Fruit fly (Drosophila melanogaster): Measurements from ENCODE around the gene Nha2.

Gene Nha2

DNA sequence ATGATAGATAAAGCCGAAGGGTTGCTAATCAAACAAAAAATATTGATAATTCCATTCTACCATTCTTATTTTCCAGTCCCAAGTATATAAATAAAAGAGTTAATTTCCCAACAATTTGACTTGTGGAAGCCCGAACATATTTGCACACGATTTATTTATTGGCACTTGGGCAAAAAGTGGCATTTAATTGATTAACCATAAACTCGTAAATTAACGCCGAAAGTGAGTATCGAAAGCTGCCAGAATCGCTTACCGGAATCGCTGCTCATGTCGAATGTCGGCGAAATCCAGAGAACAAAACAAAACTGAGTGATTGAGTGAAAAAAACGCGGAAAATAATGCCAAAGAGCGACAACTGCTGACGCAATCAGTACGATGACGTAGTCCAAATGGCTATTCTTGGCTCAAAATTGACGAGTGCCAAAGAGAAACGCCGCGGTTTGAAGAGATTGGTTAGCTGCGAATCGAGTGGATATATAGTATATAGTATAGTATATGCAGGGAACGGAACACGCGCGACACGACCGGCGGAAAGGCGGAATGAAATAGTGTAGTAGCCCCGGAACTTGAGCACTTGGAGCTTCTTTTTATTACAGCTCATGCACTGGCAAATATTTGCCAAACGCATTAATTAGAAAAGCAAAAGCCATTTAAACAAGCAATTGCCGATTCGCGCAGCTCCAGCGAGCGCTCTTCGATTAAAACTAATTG, at the start of gene Nha2 (continued):
- no peak for TF ChIP-seq tap (tag; optimal IDR thresholded peaks at IDR 0.05)

dm6 chr3R:23046529-23046943, 48.2 kb upstream of the Nha2 start:
- TF ChIP-seq exex (tag; optimal IDR thresholded peaks at IDR 0.05) (no peak), Nf-YB (GFP tag; optimal IDR thresholded peaks at IDR 0.05) (no peak), tio (GFP tag; optimal IDR thresholded peaks at IDR 0.05) (no peak), CG4820 (GFP tag; optimal IDR thresholded peaks at IDR 0.05) (no peak), Dad (GFP tag; optimal IDR thresholded peaks at IDR 0.05) (no peak), CG9609 (GFP tag; optimal IDR thresholded peaks at IDR 0.05) (peak; percentile 42), Camta (GFP tag; optimal IDR thresholded peaks at IDR 0.05) (no peak), mirr (GFP tag; optimal IDR thresholded peaks at IDR 0.05) (no peak), CG13424 (tag; optimal IDR thresholded peaks at IDR 0.05) (peak; percentile 27), ap (GFP tag; IDR thresholded peaks at IDR 0.05) (peak; percentile 48; the same call in 1 of the 2 replicates), Rx (GFP tag; IDR thresholded peaks at IDR 0.05) (0 out of 2 replicates have a peak, but pooled peaks have one; percentile 24), CG6689 (GFP tag; IDR thresholded peaks at IDR 0.05) (0 out of 2 replicates have a peak, but pooled peaks have one; percentile 30), unc-4 (GFP tag; IDR thresholded peaks at IDR 0.05; ENCODE audit: partially characterized antibody) (no peak), en (GFP tag; optimal IDR thresholded peaks at IDR 0.05) (no peak), gem (tag; optimal IDR thresholded peaks at IDR 0.05) (peak; percentile 67), CG31224 (GFP tag; IDR thresholded peaks at IDR 0.05) (peak; percentile 42; the same call in 1 of the 2 replicates), HmgZ (tag; optimal IDR thresholded peaks at IDR 0.05) (no peak), gcm (GFP tag; optimal IDR thresholded peaks at IDR 0.05) (no peak), bab2 (GFP tag; optimal IDR thresholded peaks at IDR 0.05) (peak; percentile 23), CG14860 (GFP tag; IDR thresholded peaks at IDR 0.05; ENCODE audit: partially characterized antibody) (no peak), Sox100B (GFP tag; optimal IDR thresholded peaks at IDR 0.05) (no peak), CG15269 (tag; optimal IDR thresholded peaks at IDR 0.05) (peak; percentile 57), mam (GFP tag; optimal IDR thresholded peaks at IDR 0.05) (peak; percentile 55), Lpt (GFP tag; optimal IDR thresholded peaks at IDR 0.05) (no peak), CG32767 (GFP tag; IDR thresholded peaks at IDR 0.05) (peak; percentile 52; the same call in 1 of the 2 replicates), row (GFP tag; IDR thresholded peaks at IDR 0.05) (peak; percentile 65), CG7839 (tag; optimal IDR thresholded peaks at IDR 0.05) (peak; percentile 45), Hsf (GFP tag; optimal IDR thresholded peaks at IDR 0.05) (peak; percentile 47), grau (tag; optimal IDR thresholded peaks at IDR 0.05) (peak; percentile 54), CG17829 (tag; optimal IDR thresholded peaks at IDR 0.05) (no peak), Oli (tag; optimal IDR thresholded peaks at IDR 0.05) (peak; percentile 51), inv (GFP tag; IDR thresholded peaks at IDR 0.05; ENCODE audit: partially characterized antibody) (no peak), nom (GFP tag; optimal IDR thresholded peaks at IDR 0.05) (peak; percentile 81), Ada2b (GFP tag; IDR thresholded peaks at IDR 0.05) (peak; percentile 55; the same call in 1 of the 2 replicates), CG32772 (GFP tag; IDR thresholded peaks at IDR 0.05) (peak; percentile 54; the same call in 1 of the 2 replicates), CG15601 (tag; optimal IDR thresholded peaks at IDR 0.05) (no peak), Hr3 (GFP tag; optimal IDR thresholded peaks at IDR 0.05) (peak; percentile 24), CG7987 (GFP tag; optimal IDR thresholded peaks at IDR 0.05) (no peak), NC2β (GFP tag; optimal IDR thresholded peaks at IDR 0.05) (peak; percentile 18), CG16815 (GFP tag; optimal IDR thresholded peaks at IDR 0.05) (peak; percentile 20), psq (GFP tag; optimal IDR thresholded peaks at IDR 0.05) (no peak), CG17361 (GFP tag; IDR thresholded peaks at IDR 0.05) (0 out of 3 replicates have a peak, but pooled peaks have one; percentile 32), CG16813 (GFP tag; IDR thresholded peaks at IDR 0.05; ENCODE audit: partially characterized antibody) (no peak), ato (GFP tag; IDR thresholded peaks at IDR 0.05; ENCODE audit: partially characterized antibody) (no peak), CHES-1-like (GFP tag; optimal IDR thresholded peaks at IDR 0.05) (peak; percentile 38), Awh (GFP tag; IDR thresholded peaks at IDR 0.05) (peak; percentile 56; the same call in 1 of the 2 replicates)

Measured in whole organism, embryonic.